Worm (Caenorhabditis elegans): ENCODE data around the gene str-114.

Gene str-114

ce11 chrV:3632249-3633030 lies 17.1 kb upstream of the str-114 start (continued):
- TF ChIP-seq nhr-90 (tag; optimal IDR thresholded peaks at IDR 0.05; ENCODE audit: poor library complexity) (peak; percentile 37), isw-1 (GFP tag; IDR thresholded peaks at IDR 0.05) (no peak), swsn-7 (tag; optimal IDR thresholded peaks at IDR 0.05) (no peak), ceh-90 (tag; optimal IDR thresholded peaks at IDR 0.05) (no peak), ceh-88 (GFP tag; IDR thresholded peaks at IDR 0.05) (no peak), aly-2 (tag; optimal IDR thresholded peaks at IDR 0.05) (no peak), elt-2 (tag; optimal IDR thresholded peaks at IDR 0.05) (peak; percentile 84), lin-14 (GFP tag; optimal IDR thresholded peaks at IDR 0.05) (no peak), mdl-1 (tag; optimal IDR thresholded peaks at IDR 0.05) (peak in 1 of 2 experiments; percentile 13)

ce11 chrV:3633041-3633440 lies 16.5 kb upstream of the str-114 start, which contains the start of gene F59B1.2:
Gene F59B1.2 (plus strand): TSS chrV:3633341.
- TF ChIP-seq nhr-20 (tag; optimal IDR thresholded peaks at IDR 0.05) (no peak), dpl-1 (GFP tag; optimal IDR thresholded peaks at IDR 0.05) (no peak), lin-15B (tag; optimal IDR thresholded peaks at IDR 0.05) (no peak), unc-86 (tag; optimal IDR thresholded peaks at IDR 0.05) (no peak), lin-35 (GFP tag; optimal IDR thresholded peaks at IDR 0.05) (no peak), ceh-63 (GFP tag; optimal IDR thresholded peaks at IDR 0.05) (no peak), nhr-90 (tag; optimal IDR thresholded peaks at IDR 0.05; ENCODE audit: poor library complexity) (no peak), xbp-1 (tag; optimal IDR thresholded peaks at IDR 0.05) (no peak), nhr-19 (GFP tag; conservative IDR thresholded peaks at IDR 0.05) (no peak), pax-3 (tag; optimal IDR thresholded peaks at IDR 0.05) (no peak), sup-37 (GFP tag; optimal IDR thresholded peaks at IDR 0.05) (no peak), nhr-84 (tag; optimal IDR thresholded peaks at IDR 0.05) (no peak), sox-4 (tag; optimal IDR thresholded peaks at IDR 0.05) (no peak), nhr-28 (tag; optimal IDR thresholded peaks at IDR 0.05) (no peak), nhr-237 (tag; optimal IDR thresholded peaks at IDR 0.05) (no peak)

DNA sequence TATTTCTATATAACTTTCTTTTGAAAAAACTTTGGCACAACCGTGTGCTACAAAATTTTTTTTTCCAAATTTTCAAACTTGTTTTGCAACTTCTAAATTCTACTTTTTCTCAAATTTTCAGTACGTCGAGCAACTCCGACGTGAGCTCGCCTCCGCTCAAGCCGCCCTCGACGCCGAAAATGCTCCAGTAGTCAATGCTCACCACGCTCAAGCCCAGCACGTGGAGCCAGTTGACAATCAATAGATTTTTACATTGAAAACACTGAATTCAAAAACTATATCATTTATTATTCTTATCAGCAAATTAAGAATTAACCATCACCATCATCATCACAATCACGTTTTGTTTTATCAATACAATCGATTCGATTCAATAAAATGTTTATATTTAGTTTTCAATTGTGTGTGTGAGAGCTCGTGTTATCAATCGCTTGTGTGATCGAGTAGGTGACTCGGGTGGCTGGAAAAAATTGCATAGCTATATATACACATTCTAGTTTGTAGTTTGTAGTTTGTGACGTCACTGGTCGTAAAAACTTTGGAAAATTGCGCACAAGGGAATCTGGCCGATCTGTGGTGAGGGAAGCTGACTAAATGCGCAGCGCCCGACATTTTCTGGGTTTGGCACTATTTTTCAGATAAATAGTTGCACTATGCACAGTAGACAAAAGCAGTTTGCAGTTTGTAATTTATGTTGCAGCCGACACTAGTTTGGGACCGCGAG lies 15.1 kb upstream of the str-114 start:
- TF ChIP-seq unc-86 (tag; optimal IDR thresholded peaks at IDR 0.05) (no peak), skn-1 (tag; optimal IDR thresholded peaks at IDR 0.05) (no peak), elt-2 (tag; optimal IDR thresholded peaks at IDR 0.05) (peak; percentile 92), ztf-11 (tag; optimal IDR thresholded peaks at IDR 0.05) (no peak), hlh-17 (GFP tag; optimal IDR thresholded peaks at IDR 0.05; ENCODE audit: borderline replicate concordance) (no peak), fkh-10 (GFP tag; optimal IDR thresholded peaks at IDR 0.05) (no peak), efl-1 (optimal IDR thresholded peaks at IDR 0.05) (no peak), efl-1 (GFP tag; optimal IDR thresholded peaks at IDR 0.05 in 1 of 2) (peak in 1 of 2 experiments; percentile 93), nhr-71 (tag; optimal IDR thresholded peaks at IDR 0.05) (peak; percentile 54), lin-13 (GFP tag; optimal IDR thresholded peaks at IDR 0.05) (no peak), mdl-1 (tag; optimal IDR thresholded peaks at IDR 0.05) (peak in 1 of 2 experiments; percentile 13), rnt-1 (tag; optimal IDR thresholded peaks at IDR 0.05) (no peak), blmp-1 (tag; optimal IDR thresholded peaks at IDR 0.05) (no peak), nhr-237 (tag; optimal IDR thresholded peaks at IDR 0.05) (no peak), nhr-20 (tag; optimal IDR thresholded peaks at IDR 0.05) (peak; percentile 33), nhr-90 (tag; optimal IDR thresholded peaks at IDR 0.05; ENCODE audit: poor library complexity) (peak; percentile 15), lin-35 (GFP tag; optimal IDR thresholded peaks at IDR 0.05) (peak in 1 of 2 experiments; percentile 53), sup-37 (GFP tag; optimal IDR thresholded peaks at IDR 0.05) (no peak), tbx-2 (tag; optimal IDR thresholded peaks at IDR 0.05) (no peak)

ce11 chrV:3637086-3637485 lies 12.5 kb upstream of the str-114 start, which contains the start of gene srx-41:
Gene srx-41 (minus strand): TSS chrV:3637186.
- no peak for TF ChIP-seq ets-5 (GFP tag; IDR thresholded peaks at IDR 0.05)
- no peak for TF ChIP-seq elt-2 (tag; optimal IDR thresholded peaks at IDR 0.05)
- no peak for TF ChIP-seq nhr-47 (tag; optimal IDR thresholded peaks at IDR 0.05)
- no peak for TF ChIP-seq efl-3 (GFP tag; optimal IDR thresholded peaks at IDR 0.05)
- no peak for TF ChIP-seq skn-1 (tag; optimal IDR thresholded peaks at IDR 0.05)
- no peak for TF ChIP-seq egl-13 (tag; optimal IDR thresholded peaks at IDR 0.05)
- TF ChIP-seq snu-23 (GFP tag; optimal IDR thresholded peaks at IDR 0.05), result no peak
- TF ChIP-seq unc-130 (tag; optimal IDR thresholded peaks at IDR 0.05), result no peak
- no peak for TF ChIP-seq tlp-1 (tag; optimal IDR thresholded peaks at IDR 0.05)
- no peak for TF ChIP-seq mep-1 (tag; optimal IDR thresholded peaks at IDR 0.05)
- no peak for TF ChIP-seq mef-2 (tag; optimal IDR thresholded peaks at IDR 0.05)
- TF ChIP-seq nhr-28 (tag; optimal IDR thresholded peaks at IDR 0.05), result no peak
